Worm (Caenorhabditis elegans) whole organism, mixed stage, embryonic: ENCODE data around the gene F31B9.3.

Experiments
- unc-62 ChIP-seq: fragments of 150-350 bp; optimal IDR thresholded peaks from 2 replicates; lab custom pipeline; 2014; ENCODE audit warnings: missing biosample characterization, missing genetic modification reagents, missing genetic modification characterization
- ztf-11 ChIP-seq: fragments of 150-350 bp; optimal IDR thresholded peaks from 2 replicates; lab custom pipeline; 2014; ENCODE audit warnings: missing biosample characterization, missing genetic modification characterization

ce11 chrX:15944198-15944597 lies 20.7 kb downstream of the F31B9.3 start:
- TF ChIP-seq unc-62 (GFP tag; lab: Kevin White, UChicago) (no peak), ztf-11 (tag; lab: Kevin White, UChicago) (no peak)
